Fruit fly (Drosophila melanogaster) whole organism, prepupa: Measurements from ENCODE around the gene CG18480.
A peak's percentile ranks its signal among the peaks of the same experiment; 100 is the strongest.

Source experiments
- CG10631 ChIP-seq: fragments of 200-800 bp; sonication (Bioruptor generic); optimal IDR thresholded peaks from 2 replicates; lab custom pipeline; 2016; ENCODE audit warnings: missing biosample characterization, missing genetic modification characterization
- CG11294 ChIP-seq: fragments of 200-800 bp; sonication (Bioruptor generic); IDR thresholded peaks from 2 replicates; pipeline ENCODE4 v1.3.6; 2022; ENCODE audit warnings: missing biosample characterization, missing genetic modification characterization
- CG11762 ChIP-seq: fragments of 200-800 bp; sonication (Bioruptor generic); optimal IDR thresholded peaks from 3 replicates; lab custom pipeline; 2016; ENCODE audit warnings: missing biosample characterization, missing genetic modification characterization; ENCODE audit not compliant: insufficient read depth
- CG1621 ChIP-seq: fragments of 200-800 bp; sonication (Bioruptor generic); optimal IDR thresholded peaks from 3 replicates; lab custom pipeline; 2018; ENCODE audit warnings: missing biosample characterization, mild to moderate bottlenecking, missing genetic modification characterization
- CG31627 ChIP-seq: fragments of 200-800 bp; sonication (Bioruptor generic); optimal IDR thresholded peaks from 3 replicates; lab custom pipeline; 2016; ENCODE audit warnings: missing biosample characterization, missing genetic modification characterization
- CG4318 ChIP-seq: fragments of 200-800 bp; sonication (Bioruptor generic); optimal IDR thresholded peaks from 3 replicates; lab custom pipeline; 2017; ENCODE audit warnings: missing biosample characterization, mild to moderate bottlenecking, missing genetic modification characterization
- CG6792 ChIP-seq: fragments of 200-800 bp; sonication (Bioruptor generic); optimal IDR thresholded peaks from 3 replicates; lab custom pipeline; 2016; ENCODE audit warnings: missing biosample characterization, missing genetic modification characterization
- CG6808 ChIP-seq: fragments of 200-800 bp; sonication (Bioruptor generic); optimal IDR thresholded peaks from 3 replicates; lab custom pipeline; 2017; ENCODE audit warnings: missing biosample characterization, missing genetic modification characterization, mild to moderate bottlenecking, moderate library complexity, missing genetic modification reagents
- CG6854 ChIP-seq: fragments of 200-800 bp; sonication (Bioruptor generic); optimal IDR thresholded peaks from 2 replicates; lab custom pipeline; 2017; ENCODE audit warnings: missing biosample characterization, mild to moderate bottlenecking, missing genetic modification characterization
- CG8119 ChIP-seq: fragments of 200-800 bp; sonication (Bioruptor generic); IDR thresholded peaks from 3 replicates; pipeline ENCODE4 v1.3.6; 2022; ENCODE audit warnings: missing biosample characterization, missing genetic modification characterization
- CG8319 ChIP-seq: fragments of 200-800 bp; sonication (Bioruptor generic); optimal IDR thresholded peaks from 3 replicates; lab custom pipeline; 2016; ENCODE audit warnings: missing biosample characterization, missing genetic modification characterization
- CG8632 ChIP-seq: fragments of 200-800 bp; sonication (Bioruptor generic); optimal IDR thresholded peaks from 3 replicates; lab custom pipeline; 2016; ENCODE audit warnings: missing biosample characterization, missing genetic modification characterization
- CG9139 ChIP-seq: fragments of 200-800 bp; sonication (Bioruptor generic); optimal IDR thresholded peaks from 3 replicates; lab custom pipeline; 2017; ENCODE audit warnings: missing biosample characterization, mild to moderate bottlenecking, missing genetic modification characterization
- Eip75B ChIP-seq: fragments of 200-800 bp; sonication (Bioruptor generic); optimal IDR thresholded peaks from 3 replicates; lab custom pipeline; 2016; ENCODE audit warnings: missing biosample characterization, missing genetic modification characterization
- Eip78C ChIP-seq: fragments of 200-800 bp; sonication (Bioruptor generic); peaks from one replicate; lab custom pipeline; 2016; ENCODE audit warnings: missing biosample characterization, missing genetic modification characterization
- Ets96B ChIP-seq: fragments of 200-800 bp; optimal IDR thresholded peaks from 2 replicates; lab custom pipeline; 2019; ENCODE audit warnings: missing biosample characterization, mild to moderate bottlenecking, missing genetic modification characterization, moderate library complexity
- Gug ChIP-seq: fragments of 200-800 bp; sonication (Bioruptor generic); IDR thresholded peaks from 2 replicates; pipeline ENCODE4 v1.3.6; 2022; ENCODE audit warnings: missing biosample characterization, missing genetic modification characterization
- Hr39 ChIP-seq: fragments of 200-800 bp; sonication (Bioruptor generic); optimal IDR thresholded peaks from 2 replicates; lab custom pipeline; 2016; ENCODE audit warnings: missing biosample characterization, missing genetic modification characterization
- Hr4 ChIP-seq: fragments of 200-800 bp; sonication (Bioruptor generic); optimal IDR thresholded peaks from 3 replicates; lab custom pipeline; 2016; ENCODE audit warnings: missing biosample characterization, missing genetic modification characterization
- OdsH ChIP-seq: fragments of 200-800 bp; sonication (Bioruptor generic); optimal IDR thresholded peaks from 3 replicates; lab custom pipeline; 2016; ENCODE audit warnings: missing biosample characterization, missing genetic modification characterization
- Sox14 ChIP-seq: fragments of 200-800 bp; sonication (Bioruptor generic); optimal IDR thresholded peaks from 3 replicates; lab custom pipeline; 2016; ENCODE audit warnings: missing biosample characterization, missing genetic modification characterization
- achi ChIP-seq: fragments of 200-800 bp; sonication (Bioruptor generic); optimal IDR thresholded peaks from 3 replicates; lab custom pipeline; 2016; ENCODE audit warnings: missing biosample characterization, missing genetic modification characterization
- acj6 ChIP-seq: fragments of 200-800 bp; sonication (Bioruptor generic); optimal IDR thresholded peaks from 3 replicates; lab custom pipeline; 2016; ENCODE audit warnings: missing biosample characterization, missing genetic modification characterization
- cyc ChIP-seq: fragments of 200-800 bp; sonication (Bioruptor generic); optimal IDR thresholded peaks from 3 replicates; lab custom pipeline; 2016; ENCODE audit warnings: missing biosample characterization, missing genetic modification characterization
- dac ChIP-seq: fragments of 200-800 bp; sonication (Bioruptor generic); optimal IDR thresholded peaks from 2 replicates; lab custom pipeline; 2017; ENCODE audit warnings: missing biosample characterization, mild to moderate bottlenecking, missing genetic modification characterization
- fd59A ChIP-seq: fragments of 200-800 bp; sonication (Bioruptor generic); optimal IDR thresholded peaks from 2 replicates; lab custom pipeline; 2017; ENCODE audit warnings: missing biosample characterization, mild to moderate bottlenecking, missing genetic modification characterization, missing genetic modification reagents
- fd85E ChIP-seq: fragments of 200-800 bp; sonication (Bioruptor generic); optimal IDR thresholded peaks from 3 replicates; lab custom pipeline; 2016; ENCODE audit warnings: missing biosample characterization, missing genetic modification characterization
- lz ChIP-seq: fragments of 200-800 bp; sonication (Bioruptor generic); optimal IDR thresholded peaks from 3 replicates; lab custom pipeline; 2016; ENCODE audit warnings: missing biosample characterization, missing genetic modification characterization
- salr ChIP-seq, 2 experiments: fragments of 200-800 bp; sonication (Bioruptor generic); optimal IDR thresholded peaks; 3 replicates each; lab custom pipeline; 2016 to 2018; ENCODE audit warnings: missing biosample characterization in 2 of 2, missing genetic modification characterization in 2 of 2, mild to moderate bottlenecking in 1 of 2
- spab ChIP-seq: fragments of 200-800 bp; sonication (Bioruptor generic); optimal IDR thresholded peaks from 2 replicates; lab custom pipeline; 2017; ENCODE audit warnings: missing biosample characterization, mild to moderate bottlenecking, missing genetic modification characterization, missing genetic modification reagents
- svp ChIP-seq: fragments of 200-800 bp; sonication (Bioruptor generic); peaks from one replicate; lab custom pipeline; 2016; ENCODE audit warnings: missing biosample characterization, missing genetic modification characterization
- vri ChIP-seq: fragments of 200-800 bp; sonication (Bioruptor generic); optimal IDR thresholded peaks from 3 replicates; lab custom pipeline; 2016; ENCODE audit warnings: missing biosample characterization, mild to moderate bottlenecking, missing genetic modification characterization

Gene CG18480

DNA sequence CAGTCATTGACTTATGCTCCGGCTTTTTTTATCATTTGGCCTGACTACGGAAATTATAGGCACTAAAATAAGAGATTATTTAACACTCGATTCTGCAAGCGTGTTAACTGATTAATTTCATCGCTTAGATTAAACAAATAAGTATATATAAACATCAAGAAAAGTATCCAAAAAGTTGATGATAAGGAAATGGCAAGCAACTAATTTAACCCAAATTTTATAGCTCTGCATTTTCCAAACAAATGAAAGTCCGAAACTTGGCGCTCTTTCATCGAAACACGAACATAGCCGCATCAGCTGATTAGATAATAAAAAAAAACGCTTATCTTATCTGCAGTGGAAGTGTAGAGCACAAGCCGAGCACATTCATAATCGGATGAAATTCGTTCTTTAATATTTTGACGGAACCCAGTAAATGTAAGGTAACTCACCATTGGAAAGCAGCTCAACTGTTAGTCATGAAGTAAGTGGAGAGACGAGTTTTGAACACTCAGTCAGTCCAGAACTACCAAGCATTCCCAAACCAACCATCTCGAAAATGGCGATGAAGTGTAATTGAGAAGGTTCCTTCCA, at the start of gene CG18480 (continued):
- TF ChIP-seq fd59A (GFP tag; lab: Kevin White, UChicago): no peak
- TF ChIP-seq CG6808 (GFP tag; lab: Kevin White, UChicago): no peak
- no peak for TF ChIP-seq spab
- TF ChIP-seq CG8119: no peak
- no peak for TF ChIP-seq OdsH (GFP tag; lab: Kevin White, UChicago)
- TF ChIP-seq cyc (GFP tag; lab: Kevin White, UChicago): peak; percentile 41
- TF ChIP-seq CG6792: peak; percentile 21
- TF ChIP-seq CG31627 (GFP tag; lab: Kevin White, UChicago): peak; percentile 53

DNA sequence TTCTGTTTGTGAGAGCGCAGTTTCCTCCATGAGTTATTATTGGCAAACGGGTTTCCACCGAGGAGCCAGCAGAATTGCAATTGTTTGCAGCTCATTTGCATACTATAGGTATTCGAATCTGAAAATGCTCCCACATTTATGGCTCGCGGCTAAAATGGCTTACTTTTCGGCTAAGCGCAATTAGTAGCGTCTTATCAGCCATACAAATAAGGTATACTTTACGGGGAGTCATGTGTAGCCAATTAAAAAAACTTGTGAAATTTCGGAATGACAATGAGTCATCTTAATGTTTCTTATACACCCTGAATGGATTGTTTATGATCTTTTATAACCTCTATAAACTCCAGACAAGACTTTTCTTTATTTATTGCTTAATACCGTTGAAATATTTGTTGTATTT, 20.7 kb upstream of the CG18480 start:
- TF ChIP-seq salr (GFP tag; optimal IDR thresholded peaks at IDR 0.05; lab: Kevin White, UChicago) (no peak), CG1621 (tag; lab: Kevin White, UChicago) (no peak), svp (GFP tag; lab: Kevin White, UChicago) (peak; percentile 38), CG9139 (no peak), CG6808 (GFP tag; lab: Kevin White, UChicago) (no peak), Sox14 (GFP tag; lab: Kevin White, UChicago) (no peak)

DNA sequence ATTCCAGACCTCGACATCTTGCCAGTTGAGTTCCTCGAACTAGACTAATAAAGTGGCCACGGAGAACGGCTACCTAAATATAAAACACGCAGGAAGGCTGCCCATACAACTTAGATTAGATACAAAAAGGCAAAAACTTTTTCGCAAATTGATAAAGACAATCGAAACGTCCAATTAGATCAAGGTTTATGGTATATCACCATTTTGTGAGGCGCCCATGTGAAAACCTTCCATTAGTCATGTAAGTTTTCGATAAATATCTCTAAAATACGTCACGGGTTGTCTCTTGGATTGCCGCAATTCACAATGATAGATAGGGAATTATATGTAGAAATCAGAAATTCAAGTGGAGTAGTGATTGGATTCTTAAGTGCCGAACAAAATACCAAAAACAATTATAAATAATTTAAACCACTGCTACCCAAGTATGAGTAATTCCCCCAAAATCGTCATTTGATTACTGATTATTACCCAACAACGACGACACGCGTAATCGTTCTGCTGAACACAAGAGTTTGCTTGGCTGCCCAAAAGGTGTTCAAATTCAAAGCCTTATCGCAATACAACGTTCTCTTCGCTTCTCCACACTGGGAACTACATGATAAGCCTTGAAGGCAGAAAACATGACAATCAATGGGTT, 18.0 kb upstream of the CG18480 start, which contains the start of gene CG15255:
TSS of gene CG15255 (minus strand) at position 51 of the 640 bp plus-strand sequence.
- TF ChIP-seq acj6 (GFP tag; lab: Kevin White, UChicago) (no peak), vri (GFP tag; lab: Kevin White, UChicago) (peak; percentile 91)

DNA sequence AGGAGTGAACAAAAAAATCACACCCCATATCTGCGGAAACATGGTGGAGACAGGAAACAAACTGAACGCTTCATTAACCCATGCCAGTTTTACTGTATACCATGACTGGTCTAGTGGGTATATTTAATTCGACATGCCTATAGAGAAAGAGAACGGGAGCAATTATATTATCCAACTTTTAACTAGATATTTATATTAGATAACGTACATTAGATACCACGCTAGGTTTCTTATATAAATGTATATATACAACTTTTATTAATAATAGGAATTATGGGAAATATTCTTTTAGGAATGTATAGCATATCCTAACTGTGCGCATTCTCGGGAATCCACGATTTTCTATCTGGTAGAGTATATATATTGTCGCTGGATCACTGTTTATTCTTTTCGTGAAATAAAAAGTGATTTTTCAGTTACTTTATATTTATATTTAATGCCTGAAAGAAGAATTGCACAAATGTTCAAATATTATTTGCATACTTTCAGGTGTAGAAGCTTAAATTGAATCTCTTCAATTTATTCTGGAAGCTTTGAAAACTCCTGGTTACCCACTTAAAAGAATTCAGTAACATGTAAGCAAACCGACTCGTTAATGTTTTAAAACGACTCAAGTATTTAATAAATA, 16.4 kb upstream of the CG18480 start, which contains the start of gene Semp1:
TSS of gene Semp1 (minus strand) at position 51 of the 628 bp plus-strand sequence.
- TF ChIP-seq CG10631 (GFP tag; lab: Kevin White, UChicago): no peak
- no peak for TF ChIP-seq CG8632 (GFP tag; lab: Kevin White, UChicago)

DNA sequence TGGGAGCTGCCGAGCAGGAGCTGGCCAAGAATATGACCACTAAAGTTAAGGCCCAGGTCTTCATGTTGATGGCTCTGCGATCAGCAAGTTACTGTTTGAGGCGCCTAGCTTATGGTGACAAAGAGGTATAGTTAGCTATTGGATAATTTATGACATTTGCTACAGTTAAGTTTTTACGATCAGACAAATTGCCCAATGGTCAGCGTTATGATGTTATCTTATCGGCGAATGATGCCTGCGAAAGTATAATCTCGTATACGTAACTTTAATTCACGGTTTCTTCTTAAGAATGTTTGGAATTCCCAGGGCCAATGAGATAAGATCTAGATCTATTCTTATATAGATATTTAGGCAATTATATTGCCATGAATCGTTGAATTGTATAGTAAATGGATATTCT, 15.1 kb upstream of the CG18480 start, which contains the start of gene CG15254:
TSS of gene CG15254 (minus strand) at position 101 of the 400 bp plus-strand sequence.
- TF ChIP-seq CG4318 (GFP tag; lab: Kevin White, UChicago): no peak
- no peak for TF ChIP-seq Eip78C
- TF ChIP-seq Ets96B (tag; lab: Kevin White, UChicago): no peak
- TF ChIP-seq svp (GFP tag; lab: Kevin White, UChicago): no peak
- no peak for TF ChIP-seq Eip75B (GFP tag; lab: Kevin White, UChicago)
- TF ChIP-seq Hr4 (GFP tag; lab: Kevin White, UChicago): no peak
- no peak for TF ChIP-seq achi (GFP tag; lab: Kevin White, UChicago)
- TF ChIP-seq dac (GFP tag; lab: Kevin White, UChicago): no peak
- TF ChIP-seq Hr39: no peak
- TF ChIP-seq Gug: no peak
- TF ChIP-seq cyc (GFP tag; lab: Kevin White, UChicago): no peak
- no peak for TF ChIP-seq acj6 (GFP tag; lab: Kevin White, UChicago)
- TF ChIP-seq CG11294 (GFP tag; lab: Robert Waterston, UW): no peak
- no peak for TF ChIP-seq CG8119
- no peak for TF ChIP-seq CG6854 (GFP tag; lab: Kevin White, UChicago)
- no peak for TF ChIP-seq CG8319 (GFP tag; lab: Kevin White, UChicago)
- TF ChIP-seq CG11762 (GFP tag; lab: Kevin White, UChicago): no peak
- TF ChIP-seq lz (GFP tag; lab: Kevin White, UChicago): no peak
- TF ChIP-seq salr (GFP tag; optimal IDR thresholded peaks at IDR 0.05; lab: Kevin White, UChicago): no peak
- TF ChIP-seq fd85E (GFP tag; lab: Kevin White, UChicago): no peak
- TF ChIP-seq, all 60 proteins: peak for 0
